Fruit fly (Drosophila melanogaster) whole organism, embryonic: ENCODE results near the gene CG42764.

ENCODE experiments used
- Abd-B ChIP-seq: fragments of 200-800 bp; sonication (Bioruptor generic); optimal IDR thresholded peaks from 2 replicates; lab custom pipeline; 2018; ENCODE audit warnings: missing biosample characterization, mild to moderate bottlenecking, missing genetic modification characterization, moderate library complexity
- CG10462 ChIP-seq: fragments of 200-800 bp; sonication (Bioruptor generic); optimal IDR thresholded peaks from 2 replicates; lab custom pipeline; 2016; ENCODE audit warnings: missing biosample characterization, missing genetic modification characterization
- CG13624 ChIP-seq: fragments of 200-800 bp; sonication (Bioruptor generic); optimal IDR thresholded peaks from 2 replicates; lab custom pipeline; 2016; ENCODE audit warnings: missing biosample characterization, missing genetic modification characterization
- CG15073 ChIP-seq: fragments of 200-800 bp; sonication (Bioruptor generic); optimal IDR thresholded peaks from 2 replicates; lab custom pipeline; 2016; ENCODE audit warnings: missing biosample characterization, missing genetic modification characterization
- CG30020 ChIP-seq: fragments of 200-800 bp; optimal IDR thresholded peaks from 2 replicates; lab custom pipeline; 2019; ENCODE audit warnings: missing biosample characterization, mild to moderate bottlenecking, missing genetic modification characterization, moderate library complexity
- CG6175 ChIP-seq: fragments of 200-800 bp; sonication (Bioruptor generic); IDR thresholded peaks from 3 replicates; pipeline ENCODE4 v1.3.6; 2022; ENCODE audit warnings: missing biosample characterization, missing genetic modification characterization
- Gug ChIP-seq: fragments of 200-800 bp; sonication (Bioruptor generic); IDR thresholded peaks from 4 replicates; pipeline ENCODE4 v1.3.6; 2022; ENCODE audit warnings: missing biosample characterization, missing genetic modification characterization
- Hr39 ChIP-seq: fragments of >200 bp; optimal IDR thresholded peaks from 2 replicates; lab custom pipeline; 2017
- emc ChIP-seq: fragments of 200-800 bp; sonication (Bioruptor generic); optimal IDR thresholded peaks from 2 replicates; lab custom pipeline; 2016; ENCODE audit warnings: missing biosample characterization, missing genetic modification characterization
- gt ChIP-seq: fragments of 200-800 bp; sonication (Bioruptor generic); IDR thresholded peaks from 2 replicates; pipeline ENCODE4 v1.3.6; 2022; ENCODE audit warnings: missing biosample characterization, missing genetic modification characterization
- mirr ChIP-seq: fragments of 200-800 bp; sonication (Bioruptor generic); optimal IDR thresholded peaks from 3 replicates; lab custom pipeline; 2018; ENCODE audit warnings: missing biosample characterization, mild to moderate bottlenecking, missing genetic modification characterization
- nau ChIP-seq: fragments of 200-800 bp; sonication (Bioruptor generic); optimal IDR thresholded peaks from 3 replicates; lab custom pipeline; 2017; ENCODE audit warnings: missing biosample characterization, mild to moderate bottlenecking, missing genetic modification characterization, missing genetic modification reagents
- run ChIP-seq: fragments of 200-800 bp; sonication (Bioruptor generic); optimal IDR thresholded peaks from 3 replicates; lab custom pipeline; 2018; ENCODE audit warnings: missing biosample characterization, mild to moderate bottlenecking, missing genetic modification characterization
- zf30C ChIP-seq: fragments of 200-800 bp; sonication (Bioruptor generic); optimal IDR thresholded peaks from 3 replicates; lab custom pipeline; 2018; ENCODE audit warnings: missing biosample characterization, mild to moderate bottlenecking, missing genetic modification characterization

- TF ChIP-seq nau (GFP tag; lab: Kevin White, UChicago): no peak
- no peak for TF ChIP-seq emc
- TF ChIP-seq CG15073 (GFP tag; lab: Kevin White, UChicago): no peak
- no peak for TF ChIP-seq Hr39 (lab: Kevin White, UChicago)
- TF ChIP-seq zf30C (GFP tag; lab: Kevin White, UChicago): no peak
- TF ChIP-seq mirr (GFP tag; lab: Kevin White, UChicago): no peak
- TF ChIP-seq CG6175 (GFP tag; lab: Robert Waterston, UW): no peak
- TF ChIP-seq gt (GFP tag; lab: Robert Waterston, UW): no peak
- TF ChIP-seq Gug (GFP tag; lab: Robert Waterston, UW): no peak
- TF ChIP-seq CG30020: no peak
- TF ChIP-seq run (tag; lab: Kevin White, UChicago): no peak
- TF ChIP-seq CG13624: no peak
- TF ChIP-seq Abd-B: no peak
- TF ChIP-seq CG10462 (GFP tag; lab: Kevin White, UChicago): no peak
Measured at dm6 chr3L:20448773-20449172, 17.1 kb downstream of the CG42764 start.
